Worm (Caenorhabditis elegans) whole organism, L3 larva: ENCODE measurements around the gene col-133.

Source experiments
- ZK546.5 ChIP-seq: sonication (generic microtip); optimal IDR thresholded peaks from 2 replicates; lab custom pipeline; 2017; ENCODE audit warnings: missing biosample characterization, missing genetic modification characterization
- aly-2 ChIP-seq: fragments of 150-350 bp; optimal IDR thresholded peaks from 2 replicates; lab custom pipeline; 2014; ENCODE audit warnings: missing biosample characterization, missing genetic modification characterization
- ama-1 ChIP-seq: fragments of 150-350 bp; optimal IDR thresholded peaks from 2 replicates; lab custom pipeline; 2018
- ceh-16 ChIP-seq: sonication (generic microtip); optimal IDR thresholded peaks from 2 replicates; lab custom pipeline; 2017; ENCODE audit warnings: missing biosample characterization, missing genetic modification characterization
- ceh-82 ChIP-seq: fragments of 150-350 bp; optimal IDR thresholded peaks from 2 replicates; lab custom pipeline; 2014; ENCODE audit warnings: missing biosample characterization, missing genetic modification characterization
- ceh-9 ChIP-seq: sonication (generic microtip); optimal IDR thresholded peaks from 2 replicates; lab custom pipeline; 2018; ENCODE audit warnings: missing biosample characterization, missing genetic modification characterization
- daf-12 ChIP-seq: fragments of 150-350 bp; optimal IDR thresholded peaks from 2 replicates; lab custom pipeline; 2014; ENCODE audit warnings: missing biosample characterization, missing genetic modification reagents, missing genetic modification characterization
- elt-1 ChIP-seq: fragments of 150-350 bp; optimal IDR thresholded peaks from 2 replicates; lab custom pipeline; 2014; ENCODE audit warnings: missing biosample characterization, missing genetic modification characterization
- elt-3 ChIP-seq, 3 experiments: fragments of 150-350 bp in 1 of 3; sonication (generic microtip) in 2 of 3; optimal IDR thresholded peaks; 2 replicates in 2 of 3; 4 replicates in 1 of 3; lab custom pipeline; 2014 to 2017; ENCODE audit warnings: missing biosample characterization in 3 of 3, missing genetic modification characterization in 3 of 3
- fkh-10 ChIP-seq: sonication (generic microtip); optimal IDR thresholded peaks from 2 replicates; lab custom pipeline; 2017; ENCODE audit warnings: missing biosample characterization, missing genetic modification reagents, missing genetic modification characterization
- fos-1 ChIP-seq: fragments of 150-350 bp; optimal IDR thresholded peaks from 2 replicates; lab custom pipeline; 2014; ENCODE audit warnings: missing biosample characterization, missing genetic modification characterization
- lin-15B ChIP-seq: fragments of 150-350 bp; optimal IDR thresholded peaks from 2 replicates; lab custom pipeline; 2014; ENCODE audit warnings: missing biosample characterization, missing genetic modification characterization
- lin-39 ChIP-seq: fragments of 150-350 bp; optimal IDR thresholded peaks from 2 replicates; lab custom pipeline; 2018; ENCODE audit warnings: missing biosample characterization, missing genetic modification reagents, missing genetic modification characterization
- mml-1 ChIP-seq: fragments of 150-350 bp; sonication (generic microtip); optimal IDR thresholded peaks from 3 replicates; lab custom pipeline; 2014; ENCODE audit warnings: missing biosample characterization, missing genetic modification characterization
- nhr-11 ChIP-seq: fragments of 150-350 bp; optimal IDR thresholded peaks from 2 replicates; lab custom pipeline; 2014; ENCODE audit warnings: missing biosample characterization, missing genetic modification characterization
- nhr-23 ChIP-seq: fragments of 150-350 bp; optimal IDR thresholded peaks from 2 replicates; lab custom pipeline; 2014; ENCODE audit warnings: missing biosample characterization, missing genetic modification reagents, missing genetic modification characterization
- nhr-25 ChIP-seq: sonication (generic microtip); optimal IDR thresholded peaks from 2 replicates; lab custom pipeline; 2017; ENCODE audit warnings: missing biosample characterization, missing genetic modification characterization
- nhr-28 ChIP-seq: fragments of 150-350 bp; optimal IDR thresholded peaks from 2 replicates; lab custom pipeline; 2014; ENCODE audit warnings: missing biosample characterization, missing genetic modification characterization
- nhr-43 ChIP-seq: sonication (generic microtip); optimal IDR thresholded peaks from 2 replicates; lab custom pipeline; 2016; ENCODE audit warnings: mild to moderate bottlenecking, missing genetic modification characterization, missing compliant biosample characterization; ENCODE audit not compliant: poor library complexity, severe bottlenecking
- nhr-67 ChIP-seq: fragments of 150-350 bp; optimal IDR thresholded peaks from 2 replicates; lab custom pipeline; 2014; ENCODE audit warnings: missing biosample characterization, missing genetic modification characterization
- nhr-76 ChIP-seq: fragments of 150-350 bp; sonication (generic microtip); optimal IDR thresholded peaks from 5 replicates; lab custom pipeline; 2014; ENCODE audit warnings: missing biosample characterization, missing genetic modification characterization
- nhr-77 ChIP-seq: fragments of 150-350 bp; optimal IDR thresholded peaks from 2 replicates; lab custom pipeline; 2014; ENCODE audit warnings: missing biosample characterization, missing genetic modification characterization
- pha-4 ChIP-seq: fragments of 150-350 bp; optimal IDR thresholded peaks from 2 replicates; lab custom pipeline; 2014; ENCODE audit warnings: missing biosample characterization, missing genetic modification reagents, missing genetic modification characterization
- pqm-1 ChIP-seq: fragments of 150-350 bp; optimal IDR thresholded peaks from 2 replicates; lab custom pipeline; 2017; ENCODE audit warnings: missing biosample characterization, missing genetic modification characterization, inconsistent platforms
- sea-2 ChIP-seq: fragments of 150-350 bp; sonication (generic microtip); optimal IDR thresholded peaks from 4 replicates; lab custom pipeline; 2014; ENCODE audit warnings: missing biosample characterization, missing genetic modification reagents, missing genetic modification characterization
- unc-62 ChIP-seq: fragments of 150-350 bp; sonication (generic microtip); optimal IDR thresholded peaks from 4 replicates; lab custom pipeline; 2014; ENCODE audit warnings: missing biosample characterization, missing genetic modification reagents, missing genetic modification characterization
- ztf-11 ChIP-seq: fragments of 150-350 bp; optimal IDR thresholded peaks from 2 replicates; lab custom pipeline; 2014; ENCODE audit warnings: missing biosample characterization, missing genetic modification characterization
- ztf-4 ChIP-seq: fragments of 150-350 bp; optimal IDR thresholded peaks from 2 replicates; lab custom pipeline; 2014; ENCODE audit warnings: missing biosample characterization, missing genetic modification characterization

Gene col-133

ce11 chrIV:14091242-14091641 is 7.9 kb downstream of the col-133 start, which contains the start of gene noah-2:
TSS of gene noah-2 (plus strand) at chrIV:14091254.
- TF ChIP-seq ZK546.5 (tag; lab: Kevin White, UChicago), result no peak
- TF ChIP-seq nhr-43, result peak; percentile 1
- no peak for TF ChIP-seq ceh-82 (tag; lab: Kevin White, UChicago)
- TF ChIP-seq nhr-23 (tag; lab: Kevin White, UChicago), result peak; percentile 66
- peak; percentile 15 for TF ChIP-seq ama-1 (lab: Kevin White, UChicago)
- TF ChIP-seq ztf-11 (tag; lab: Kevin White, UChicago), result no peak
- TF ChIP-seq sea-2 (GFP tag; lab: Kevin White, UChicago), result no peak

ce11 chrIV:14089749-14090148 is 9.4 kb downstream of the col-133 start:
- TF ChIP-seq nhr-11 (tag; lab: Kevin White, UChicago) (no peak), nhr-25 (tag; lab: Kevin White, UChicago) (peak; percentile 68), nhr-23 (tag; lab: Kevin White, UChicago) (peak; percentile 94)

ce11 chrIV:14086395-14086794 is 12.8 kb downstream of the col-133 start:
- TF ChIP-seq ama-1 (lab: Kevin White, UChicago), result no peak
- TF ChIP-seq ceh-16 (tag; lab: Kevin White, UChicago), result no peak
- no peak for TF ChIP-seq nhr-76 (tag; lab: Kevin White, UChicago)
- peak; percentile 59 for TF ChIP-seq elt-1 (tag; lab: Kevin White, UChicago)
- peak; percentile 78 for TF ChIP-seq nhr-23 (tag; lab: Kevin White, UChicago)

- TF ChIP-seq ZK546.5 (tag; lab: Kevin White, UChicago), result no peak
- no peak for TF ChIP-seq ztf-4
- TF ChIP-seq nhr-23 (tag; lab: Kevin White, UChicago), result no peak
- no peak for TF ChIP-seq lin-15B
- TF ChIP-seq ceh-82 (tag; lab: Kevin White, UChicago), result no peak
- no peak for TF ChIP-seq fkh-10 (GFP tag; lab: Kevin White, UChicago)
- TF ChIP-seq unc-62 (GFP tag; lab: Kevin White, UChicago), result no peak
- TF ChIP-seq mml-1 (tag; lab: Kevin White, UChicago), result no peak
- TF ChIP-seq aly-2 (tag; lab: Kevin White, UChicago), result no peak
- no peak for TF ChIP-seq lin-39 (tag; lab: Kevin White, UChicago)
- TF ChIP-seq nhr-43, result no peak
- TF ChIP-seq pqm-1, result no peak
- no peak for TF ChIP-seq nhr-28 (tag; lab: Kevin White, UChicago)
- TF ChIP-seq ama-1 (lab: Kevin White, UChicago), result no peak
- TF ChIP-seq ztf-11 (tag; lab: Kevin White, UChicago), result no peak
- no peak for TF ChIP-seq nhr-77
These were observed 15.7 kb downstream of the col-133 start, which contains the start of gene F52B11.2 for ce11 chrIV:14083505-14083904. TSS of gene F52B11.2 (plus strand) at chrIV:14083568.

ce11 chrIV:14082956-14083355 is 16.2 kb downstream of the col-133 start:
- TF ChIP-seq fos-1 (tag; lab: Kevin White, UChicago), result no peak
- peak; percentile 4 for TF ChIP-seq elt-1 (tag; lab: Kevin White, UChicago)
- TF ChIP-seq, all 47 proteins: peak for 1

ce11 chrIV:14077135-14077534 is 22.0 kb downstream of the col-133 start, which contains the start of gene cfp-1:
TSS of gene cfp-1 (plus strand) at chrIV:14077435.
- TF ChIP-seq fos-1 (tag; lab: Kevin White, UChicago) (no peak), nhr-11 (tag; lab: Kevin White, UChicago) (no peak), lin-15B (no peak), aly-2 (tag; lab: Kevin White, UChicago) (no peak), ceh-9 (tag; lab: Kevin White, UChicago) (no peak)

- TF ChIP-seq fkh-10 (GFP tag; lab: Kevin White, UChicago) (no peak), pha-4 (tag; lab: Kevin White, UChicago) (no peak), elt-3 (tag; optimal IDR thresholded peaks at IDR 0.05; lab: Kevin White, UChicago) (no peak), daf-12 (tag; lab: Kevin White, UChicago) (no peak), nhr-67 (tag; lab: Kevin White, UChicago) (no peak), sea-2 (GFP tag; lab: Kevin White, UChicago) (no peak), ceh-82 (tag; lab: Kevin White, UChicago) (no peak)
These were observed 24.7 kb downstream of the col-133 start for ce11 chrIV:14074456-14074855.
